Fruit fly (Drosophila melanogaster): Measurements from ENCODE around the gene Gem2.

Gene Gem2

dm6 chr3L:19086364-19087200, 13.6 kb downstream of the Gem2 start, which contains the start of gene Mkp3 (continued):
- TF ChIP-seq Gug (GFP tag; IDR thresholded peaks at IDR 0.05) = peak; percentile 91
- TF ChIP-seq Smox (GFP tag; optimal IDR thresholded peaks at IDR 0.05) = peak; percentile 59
- TF ChIP-seq Sox15 (GFP tag; optimal IDR thresholded peaks at IDR 0.05) = peak; percentile 61
- peak; percentile 14 for TF ChIP-seq Ets21C (GFP tag; optimal IDR thresholded peaks at IDR 0.05)
- peak; percentile 74 for TF ChIP-seq CG6854 (GFP tag; optimal IDR thresholded peaks at IDR 0.05)
- peak; percentile 85 for TF ChIP-seq net (GFP tag; optimal IDR thresholded peaks at IDR 0.05)
- peak; percentile 58 for TF ChIP-seq topi (GFP tag; optimal IDR thresholded peaks at IDR 0.05)
- TF ChIP-seq CG9139 (GFP tag; optimal IDR thresholded peaks at IDR 0.05) = peak; percentile 79
- TF ChIP-seq fd59A (GFP tag; optimal IDR thresholded peaks at IDR 0.05) = peak; percentile 83
- peak; percentile 54 for TF ChIP-seq cyc (GFP tag; optimal IDR thresholded peaks at IDR 0.05)
- TF ChIP-seq fd85E (GFP tag; optimal IDR thresholded peaks at IDR 0.05) = peak; percentile 30
- peak; percentile 69 for TF ChIP-seq Hr4 (GFP tag; optimal IDR thresholded peaks at IDR 0.05)
- peak; percentile 63 for TF ChIP-seq lz (GFP tag; optimal IDR thresholded peaks at IDR 0.05)
- TF ChIP-seq CG10631 (GFP tag; optimal IDR thresholded peaks at IDR 0.05) = peak; percentile 87
- peak; percentile 51 for TF ChIP-seq Hr39 (GFP tag; optimal IDR thresholded peaks at IDR 0.05)
- peak; percentile 63 for TF ChIP-seq Eip75B (GFP tag; optimal IDR thresholded peaks at IDR 0.05)
- TF ChIP-seq acj6 (GFP tag; optimal IDR thresholded peaks at IDR 0.05) = peak; percentile 87
- peak; percentile 83 for TF ChIP-seq svp (GFP tag)
- TF ChIP-seq CG8319 (GFP tag; optimal IDR thresholded peaks at IDR 0.05) = peak; percentile 61
- peak; percentile 81 for TF ChIP-seq Eip93F (GFP tag; optimal IDR thresholded peaks at IDR 0.05)
- peak; percentile 79 for TF ChIP-seq esn (GFP tag; optimal IDR thresholded peaks at IDR 0.05)
- TF ChIP-seq vri (GFP tag; optimal IDR thresholded peaks at IDR 0.05) = peak; percentile 73
- TF ChIP-seq CG15336 (GFP tag; IDR thresholded peaks at IDR 0.05) = peak; percentile 98
- TF ChIP-seq CG6276 (GFP tag; optimal IDR thresholded peaks at IDR 0.05) = peak; percentile 93
- TF ChIP-seq CG11902 (GFP tag; optimal IDR thresholded peaks at IDR 0.05) = peak; percentile 55
- no peak for TF ChIP-seq Hr38 (GFP tag; optimal IDR thresholded peaks at IDR 0.05)

- TF ChIP-seq CG6808 (GFP tag; optimal IDR thresholded peaks at IDR 0.05) (peak; percentile 52), eg (GFP tag; IDR thresholded peaks at IDR 0.05) (0 out of 3 replicates have a peak, but pooled peaks have one; percentile 11), CG6276 (GFP tag; optimal IDR thresholded peaks at IDR 0.05) (peak; percentile 25), Met (GFP tag; optimal IDR thresholded peaks at IDR 0.05) (no peak), dsx (GFP tag; optimal IDR thresholded peaks at IDR 0.05; ENCODE audit: poor library complexity, severe bottlenecking) (peak; percentile 68), Smox (GFP tag; optimal IDR thresholded peaks at IDR 0.05) (no peak), fkh (GFP tag; optimal IDR thresholded peaks at IDR 0.05) (peak; percentile 65)
Observed at dm6 chr3L:19085688-19086363, 14.3 kb downstream of the Gem2 start.

dm6 chr3L:19083126-19083525, 17.0 kb downstream of the Gem2 start:
- TF ChIP-seq CG1621 (tag; optimal IDR thresholded peaks at IDR 0.05) = no peak
- no peak for TF ChIP-seq Sox102F (GFP tag; optimal IDR thresholded peaks at IDR 0.05)
- no peak for TF ChIP-seq Met (GFP tag; optimal IDR thresholded peaks at IDR 0.05)
- TF ChIP-seq Eip75B (GFP tag; optimal IDR thresholded peaks at IDR 0.05) = no peak
- TF ChIP-seq CG3919 (GFP tag; optimal IDR thresholded peaks at IDR 0.05) = no peak
- no peak for TF ChIP-seq Eip93F (GFP tag; optimal IDR thresholded peaks at IDR 0.05)
- no peak for TF ChIP-seq Eip78C (GFP tag)
- no peak for TF ChIP-seq CG9139 (GFP tag; optimal IDR thresholded peaks at IDR 0.05)
- TF ChIP-seq fd85E (GFP tag; optimal IDR thresholded peaks at IDR 0.05) = no peak
- TF ChIP-seq Ets21C (GFP tag; optimal IDR thresholded peaks at IDR 0.05) = no peak
- TF ChIP-seq fkh (GFP tag; optimal IDR thresholded peaks at IDR 0.05) = no peak
- no peak for TF ChIP-seq vri (GFP tag; optimal IDR thresholded peaks at IDR 0.05)
- no peak for TF ChIP-seq Sox15 (GFP tag; optimal IDR thresholded peaks at IDR 0.05)
- no peak for TF ChIP-seq topi (GFP tag; optimal IDR thresholded peaks at IDR 0.05)
- no peak for TF ChIP-seq Sox14 (GFP tag; optimal IDR thresholded peaks at IDR 0.05)
- TF ChIP-seq CG6163 (GFP tag; IDR thresholded peaks at IDR 0.05) = no peak
- TF ChIP-seq CG8119 (GFP tag; IDR thresholded peaks at IDR 0.05) = no peak
- no peak for TF ChIP-seq CG10669 (GFP tag; optimal IDR thresholded peaks at IDR 0.05)
- no peak for TF ChIP-seq CG11762 (GFP tag; optimal IDR thresholded peaks at IDR 0.05; ENCODE audit: insufficient read depth)
- TF ChIP-seq CG7368 (GFP tag; optimal IDR thresholded peaks at IDR 0.05) = no peak
